Worm (Caenorhabditis elegans): ENCODE data around the gene K09E4.4.

ce11 chrII:14118391-14118790 is 3.6 kb downstream of the K09E4.4 start:
- TF ChIP-seq ets-7 (tag; optimal IDR thresholded peaks at IDR 0.05) (no peak), pes-1 (GFP tag; IDR thresholded peaks at IDR 0.05) (no peak), tbx-11 (GFP tag; IDR thresholded peaks at IDR 0.05) (no peak), ama-1 (optimal IDR thresholded peaks at IDR 0.05) (no peak), hmbx-1 (tag; optimal IDR thresholded peaks at IDR 0.05) (no peak), tra-4 (tag; optimal IDR thresholded peaks at IDR 0.05) (no peak)
